Fruit fly (Drosophila melanogaster): ENCODE measurements around the gene CG9519.
A peak's percentile ranks its signal among the peaks of the same experiment; 100 is the strongest.

Gene CG9519

DNA sequence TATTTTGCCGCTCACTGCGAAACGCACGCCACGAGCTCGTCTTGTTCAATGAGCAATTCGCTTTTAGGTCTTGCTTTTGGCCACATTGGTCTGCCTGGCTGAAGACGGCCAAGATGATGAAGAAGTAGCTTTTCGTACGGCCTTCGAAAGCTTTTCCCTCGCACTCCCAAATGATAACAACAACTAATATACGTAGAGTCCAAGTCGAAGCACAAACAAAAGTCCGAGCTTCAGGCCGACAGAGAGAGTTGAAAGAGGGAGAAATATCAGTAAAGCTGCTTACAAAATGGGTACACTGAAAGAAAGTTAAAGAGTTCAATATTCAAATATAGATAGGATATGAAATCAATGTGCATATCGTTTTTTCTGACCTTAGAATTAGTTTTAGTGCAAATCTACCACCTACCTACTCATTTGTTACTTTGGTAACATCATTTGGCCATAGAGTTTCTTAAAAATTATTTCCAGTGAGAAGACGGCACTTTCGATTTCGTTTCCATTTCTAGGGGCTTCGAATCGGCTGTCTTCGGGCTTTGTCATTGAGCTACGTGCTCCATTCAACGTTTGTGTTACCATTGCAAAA lies 26.5 kb upstream of the CG9519 start, which contains the start of the genes CG45064 and CG45065 (continued):
- TF ChIP-seq Lim3 (GFP tag; IDR thresholded peaks at IDR 0.05): peak; percentile 68
- TF ChIP-seq CG2678 (tag; optimal IDR thresholded peaks at IDR 0.05): peak; percentile 93
- peak; percentile 81 for TF ChIP-seq az2 (GFP tag; optimal IDR thresholded peaks at IDR 0.05)
- peak; percentile 86 for TF ChIP-seq CG17829 (tag; optimal IDR thresholded peaks at IDR 0.05)
- TF ChIP-seq Doc2 (GFP tag; IDR thresholded peaks at IDR 0.05): no peak
- no peak for TF ChIP-seq CG7271 (tag; optimal IDR thresholded peaks at IDR 0.05)
- TF ChIP-seq Sox102F (GFP tag; optimal IDR thresholded peaks at IDR 0.05): peak; percentile 95
- TF ChIP-seq wdn (GFP tag; IDR thresholded peaks at IDR 0.05): peak; percentile 56
- peak; percentile 87 for TF ChIP-seq CG17328 (GFP tag; IDR thresholded peaks at IDR 0.05)
- TF ChIP-seq CG11093 (GFP tag; IDR thresholded peaks at IDR 0.05): peak; percentile 76
- TF ChIP-seq Lpt (GFP tag; optimal IDR thresholded peaks at IDR 0.05): no peak
- peak; percentile 14 for TF ChIP-seq CG10565 (GFP tag; optimal IDR thresholded peaks at IDR 0.05)
- TF ChIP-seq Doc3 (GFP tag; IDR thresholded peaks at IDR 0.05; ENCODE audit: partially characterized antibody): no peak
- TF ChIP-seq CG17186 (GFP tag; optimal IDR thresholded peaks at IDR 0.05): peak; percentile 20
- peak; percentile 74 for TF ChIP-seq Six4 (GFP tag; optimal IDR thresholded peaks at IDR 0.05)
- peak; percentile 94 for TF ChIP-seq vvl (GFP tag; IDR thresholded peaks at IDR 0.05)
- TF ChIP-seq CG1024 (GFP tag; IDR thresholded peaks at IDR 0.05): peak; percentile 75
- TF ChIP-seq CG5245 (GFP tag; optimal IDR thresholded peaks at IDR 0.05): peak; percentile 81
- TF ChIP-seq fu2 (GFP tag; optimal IDR thresholded peaks at IDR 0.05): peak; percentile 67
- TF ChIP-seq pfk (GFP tag; optimal IDR thresholded peaks at IDR 0.05): no peak
- TF ChIP-seq ftz-f1 (GFP tag; optimal IDR thresholded peaks at IDR 0.05): no peak
- peak; percentile 89 for TF ChIP-seq CG8388 (GFP tag; optimal IDR thresholded peaks at IDR 0.05)
- peak; percentile 91 for TF ChIP-seq sisA (GFP tag; IDR thresholded peaks at IDR 0.05)
- no peak for TF ChIP-seq hth (optimal IDR thresholded peaks at IDR 0.05)
- TF ChIP-seq kni (GFP tag; optimal IDR thresholded peaks at IDR 0.05): peak; percentile 74
- TF ChIP-seq CG10209 (GFP tag; optimal IDR thresholded peaks at IDR 0.05): peak; percentile 79
- peak; percentile 49 for TF ChIP-seq CG13296 (GFP tag; optimal IDR thresholded peaks at IDR 0.05)
- no peak for TF ChIP-seq pzg (GFP tag; optimal IDR thresholded peaks at IDR 0.05)
- peak; percentile 66 for TF ChIP-seq BtbVII (GFP tag; optimal IDR thresholded peaks at IDR 0.05)
- TF ChIP-seq CG14667 (GFP tag; IDR thresholded peaks at IDR 0.05): peak; percentile 46; the same call in 1 of the 2 replicates
- peak; percentile 62 for TF ChIP-seq repo (GFP tag; optimal IDR thresholded peaks at IDR 0.05)
- no peak for TF ChIP-seq pita (GFP tag; optimal IDR thresholded peaks at IDR 0.05)
- TF ChIP-seq CG7987 (GFP tag; optimal IDR thresholded peaks at IDR 0.05): no peak
- TF ChIP-seq Jarid2 (GFP tag; optimal IDR thresholded peaks at IDR 0.05): peak; percentile 46
- peak; percentile 81 for TF ChIP-seq Nf-YA (GFP tag; IDR thresholded peaks at IDR 0.05)
- TF ChIP-seq unpg (GFP tag; optimal IDR thresholded peaks at IDR 0.05): peak; percentile 89
- peak; percentile 24 for TF ChIP-seq CG10543 (GFP tag; optimal IDR thresholded peaks at IDR 0.05)
- peak; percentile 12 for TF ChIP-seq CG2116 (GFP tag; optimal IDR thresholded peaks at IDR 0.05)
- TF ChIP-seq bigmax (GFP tag; optimal IDR thresholded peaks at IDR 0.05): no peak
- peak; percentile 32 for TF ChIP-seq Sry-β (GFP tag; optimal IDR thresholded peaks at IDR 0.05)
- TF ChIP-seq grn (GFP tag; optimal IDR thresholded peaks at IDR 0.05): peak; percentile 2
- peak; percentile 51 for TF ChIP-seq CG30431 (GFP tag; optimal IDR thresholded peaks at IDR 0.05)
- peak in 1 of 3 experiments; percentile 79 for TF ChIP-seq lola (GFP tag; optimal IDR thresholded peaks at IDR 0.05)
- peak; percentile 79 for TF ChIP-seq lilli (GFP tag; optimal IDR thresholded peaks at IDR 0.05)
- peak; percentile 58 for TF ChIP-seq CG15011 (GFP tag; optimal IDR thresholded peaks at IDR 0.05)
- TF ChIP-seq Bteb2 (GFP tag; optimal IDR thresholded peaks at IDR 0.05): peak; percentile 65
- no peak for TF ChIP-seq HmgD (GFP tag; optimal IDR thresholded peaks at IDR 0.05)
- TF ChIP-seq CG8359 (GFP tag; optimal IDR thresholded peaks at IDR 0.05; ENCODE audit: borderline replicate concordance): peak; percentile 45
- TF ChIP-seq amos (GFP tag; IDR thresholded peaks at IDR 0.05; ENCODE audit: partially characterized antibody): no peak
- TF ChIP-seq dpn (GFP tag; optimal IDR thresholded peaks at IDR 0.05): peak; percentile 79 to 85

Data from whole organism, embryonic.